Worm (Caenorhabditis elegans): ENCODE data around the gene F28H6.4.

DNA sequence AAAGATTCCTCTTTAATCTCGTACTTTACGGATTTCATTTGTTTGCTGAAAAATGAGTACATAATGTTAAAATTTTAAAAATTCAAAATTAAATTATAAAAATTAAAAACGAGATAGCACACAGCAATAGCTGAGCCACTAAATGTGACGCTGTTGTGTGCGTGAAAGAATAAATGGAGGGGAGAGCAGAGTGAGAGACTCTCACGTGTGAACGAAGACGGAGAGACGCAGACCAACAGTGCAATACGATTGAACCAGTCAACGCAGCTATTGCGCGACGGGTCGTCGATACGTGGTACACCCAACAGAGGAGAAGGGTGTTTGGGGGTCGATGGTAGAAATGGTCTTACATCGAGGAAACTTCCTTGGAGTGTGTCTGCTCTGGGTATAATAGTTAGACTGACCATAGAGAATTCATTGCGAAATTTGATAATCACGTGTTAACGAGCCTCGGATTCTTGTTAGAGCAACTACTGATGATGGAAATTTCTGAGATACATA lies 29.0 kb upstream of the F28H6.4 start, which contains the start of gene F16B12.4:
- TF ChIP-seq elt-3 (tag; optimal IDR thresholded peaks at IDR 0.05): no peak
- TF ChIP-seq aha-1 (tag; optimal IDR thresholded peaks at IDR 0.05): no peak
- TF ChIP-seq unc-30 (tag; optimal IDR thresholded peaks at IDR 0.05): no peak
- no peak for TF ChIP-seq vab-15 (tag; optimal IDR thresholded peaks at IDR 0.05)
- TF ChIP-seq nhr-76 (tag; optimal IDR thresholded peaks at IDR 0.05): no peak
- no peak for TF ChIP-seq ama-1 (optimal IDR thresholded peaks at IDR 0.05)
- no peak for TF ChIP-seq pqm-1 (tag; optimal IDR thresholded peaks at IDR 0.05)
- TF ChIP-seq unc-62 (GFP tag; optimal IDR thresholded peaks at IDR 0.05): no peak
- TF ChIP-seq unc-98 (GFP tag; IDR thresholded peaks at IDR 0.05): no peak
- no peak for TF ChIP-seq ces-1 (GFP tag; optimal IDR thresholded peaks at IDR 0.05)
- no peak for TF ChIP-seq egl-27 (tag; optimal IDR thresholded peaks at IDR 0.05)
- TF ChIP-seq zip-4 (GFP tag; optimal IDR thresholded peaks at IDR 0.05): no peak
- TF ChIP-seq snpc-4 (tag; optimal IDR thresholded peaks at IDR 0.05): no peak
